Worm (Caenorhabditis elegans): Measurements from ENCODE around the gene T18D3.5.

T18D3.5 gene

DNA sequence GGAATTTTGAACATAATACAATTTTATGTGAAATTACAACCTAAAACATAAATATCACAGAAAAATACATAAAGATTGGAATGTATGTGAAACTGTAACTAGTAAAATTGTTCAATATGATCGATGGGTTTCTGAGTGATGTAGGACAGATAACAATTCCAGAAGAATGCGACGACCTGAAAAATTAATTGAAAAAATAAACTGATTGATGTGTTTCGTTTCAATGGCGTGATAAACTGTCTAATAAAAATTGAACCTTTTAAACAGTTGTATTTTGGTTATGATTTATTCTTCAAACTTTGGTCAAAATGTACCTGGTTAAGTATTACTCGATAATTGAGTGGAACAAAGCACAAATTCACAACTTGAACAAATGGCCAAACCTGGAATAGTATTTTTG lies 12.3 kb upstream of the T18D3.5 start:
- no peak for TF ChIP-seq zfp-2 (tag; optimal IDR thresholded peaks at IDR 0.05)
- no peak for TF ChIP-seq nhr-42 (GFP tag; IDR thresholded peaks at IDR 0.05)
- TF ChIP-seq nhr-76 (tag; optimal IDR thresholded peaks at IDR 0.05): peak; percentile 10
- TF ChIP-seq fos-1 (tag; optimal IDR thresholded peaks at IDR 0.05): no peak
- peak; percentile 59 for TF ChIP-seq dmd-6 (GFP tag; IDR thresholded peaks at IDR 0.05)
- TF ChIP-seq php-3 (GFP tag; IDR thresholded peaks at IDR 0.05): 0 out of 2 replicates have a peak, but pooled peaks have one; percentile 18
- no peak for TF ChIP-seq nhr-77 (tag; optimal IDR thresholded peaks at IDR 0.05)
- no peak for TF ChIP-seq F49E8.2 (tag; optimal IDR thresholded peaks at IDR 0.05; ENCODE audit: borderline replicate concordance)

DNA sequence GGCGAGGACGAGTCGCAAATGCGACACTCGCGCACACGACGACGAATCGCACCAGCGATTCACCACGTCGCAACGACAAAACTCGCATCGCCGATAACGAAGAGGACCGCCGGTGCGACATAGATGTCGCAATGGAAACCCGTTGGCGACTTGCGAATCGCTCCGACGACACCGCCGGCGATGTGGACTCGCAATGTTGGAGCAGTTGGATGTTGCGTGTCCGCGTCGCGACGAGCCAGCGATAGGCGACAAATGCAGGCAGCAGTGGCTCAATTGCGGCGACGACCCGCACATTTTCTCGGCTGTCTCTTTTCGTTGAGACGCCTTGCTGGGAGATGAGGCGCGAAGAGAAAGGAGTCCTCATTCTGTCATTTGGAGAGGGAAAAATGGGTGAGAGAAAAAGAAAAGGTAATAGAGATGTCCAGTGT lies 11.4 kb upstream of the T18D3.5 start:
- TF ChIP-seq ceh-82 (tag; optimal IDR thresholded peaks at IDR 0.05) (no peak), F44E2.7 (GFP tag; IDR thresholded peaks at IDR 0.05) (peak; percentile 51; the same call in 1 of the 2 replicates), dve-1 (tag; optimal IDR thresholded peaks at IDR 0.05; ENCODE audit: insufficient read depth) (peak; percentile 52), lin-1 (GFP tag; IDR thresholded peaks at IDR 0.05) (no peak), lsy-2 (tag; optimal IDR thresholded peaks at IDR 0.05) (peak in 1 of 2 experiments; percentile 40), nhr-102 (tag; optimal IDR thresholded peaks at IDR 0.05) (peak; percentile 31), aha-1 (tag) (peak; percentile 73), ctbp-1 (GFP tag; IDR thresholded peaks at IDR 0.05) (peak; percentile 66), hlh-11 (tag; optimal IDR thresholded peaks at IDR 0.05) (peak; percentile 63), daf-16 (GFP tag; optimal IDR thresholded peaks at IDR 0.05) (no peak), daf-16 (tag; optimal IDR thresholded peaks at IDR 0.05) (peak; percentile 4), nhr-25 (tag; optimal IDR thresholded peaks at IDR 0.05; ENCODE audit: borderline replicate concordance, insufficient read depth) (no peak), nhr-28 (tag; optimal IDR thresholded peaks at IDR 0.05) (peak; percentile 15), mxl-3 (GFP tag; optimal IDR thresholded peaks at IDR 0.05) (peak; percentile 47), F37D6.2 (tag; optimal IDR thresholded peaks at IDR 0.05) (peak; percentile 80), Y48G9A.11 (GFP tag; IDR thresholded peaks at IDR 0.05) (no peak), tra-1 (GFP tag; IDR thresholded peaks at IDR 0.05) (0 out of 2 replicates have a peak, but pooled peaks have one; percentile 57), ces-1 (GFP tag; optimal IDR thresholded peaks at IDR 0.05) (no peak), egl-43 (GFP tag; IDR thresholded peaks at IDR 0.05) (peak; percentile 73; the same call in 1 of the 2 replicates), lin-13 (GFP tag; optimal IDR thresholded peaks at IDR 0.05) (peak; percentile 24), attf-4 (tag; optimal IDR thresholded peaks at IDR 0.05) (no peak), nhr-11 (tag; optimal IDR thresholded peaks at IDR 0.05) (peak; percentile 2), dmd-8 (GFP tag; IDR thresholded peaks at IDR 0.05) (no peak), dmd-6 (GFP tag; IDR thresholded peaks at IDR 0.05) (0 out of 2 replicates have a peak, but pooled peaks have one; percentile 52), ceh-44 (GFP tag; IDR thresholded peaks at IDR 0.05) (no peak), Y5F2A.4 (GFP tag; optimal IDR thresholded peaks at IDR 0.05) (no peak), R02D3.7 (tag; optimal IDR thresholded peaks at IDR 0.05) (no peak), madf-5 (GFP tag; IDR thresholded peaks at IDR 0.05) (no peak), pha-4 (GFP tag; IDR thresholded peaks at IDR 0.05) (no peak), pha-4 (tag; optimal IDR thresholded peaks at IDR 0.05) (no peak), nhr-77 (tag; optimal IDR thresholded peaks at IDR 0.05) (no peak), snpc-1.2 (GFP tag; IDR thresholded peaks at IDR 0.05) (no peak), skn-1 (tag; optimal IDR thresholded peaks at IDR 0.05) (no peak), lim-7 (GFP tag; IDR thresholded peaks at IDR 0.05) (no peak), php-3 (GFP tag; IDR thresholded peaks at IDR 0.05) (0 out of 2 replicates have a peak, but pooled peaks have one; percentile 8), lin-38 (GFP tag; IDR thresholded peaks at IDR 0.05) (peak; percentile 49), ceh-20 (GFP tag; IDR thresholded peaks at IDR 0.05) (peak; percentile 46; the same call in 1 of the 2 replicates), lir-3 (tag; optimal IDR thresholded peaks at IDR 0.05) (no peak), ztf-11 (tag; optimal IDR thresholded peaks at IDR 0.05) (no peak), madf-9 (GFP tag; conservative IDR thresholded peaks at IDR 0.05) (0 out of 2 replicates have a peak, but pooled peaks have one; percentile 53), hlh-30 (tag; optimal IDR thresholded peaks at IDR 0.05; ENCODE audit: insufficient read depth) (peak; percentile 5), unc-62 (GFP tag; optimal IDR thresholded peaks at IDR 0.05 in 1 of 2) (peak in 1 of 2 experiments; percentile 15), unc-62 (tag; optimal IDR thresholded peaks at IDR 0.05) (no peak), F10B5.3 (tag; optimal IDR thresholded peaks at IDR 0.05) (peak; percentile 10)
